Worm (Caenorhabditis elegans) whole organism, late embryonic: ENCODE results near the gene dod-22.

Source experiments
- C08G9.2 ChIP-seq: sonication (generic microtip); optimal IDR thresholded peaks from 2 replicates; lab custom pipeline; 2016; ENCODE audit warnings: mild to moderate bottlenecking, missing genetic modification characterization, moderate library complexity, missing compliant biosample characterization
- Y22D7AL.16 ChIP-seq: sonication (generic microtip); optimal IDR thresholded peaks from 2 replicates; lab custom pipeline; 2016; ENCODE audit warnings: missing genetic modification characterization, missing compliant biosample characterization
- dmd-4 ChIP-seq: sonication (generic microtip); optimal IDR thresholded peaks from 2 replicates; lab custom pipeline; 2016; ENCODE audit warnings: borderline replicate concordance, missing genetic modification characterization, missing compliant biosample characterization
- dve-1 ChIP-seq: sonication (generic microtip); optimal IDR thresholded peaks from 2 replicates; lab custom pipeline; 2017; ENCODE audit warnings: antibody characterized with exemption, mild to moderate bottlenecking, missing genetic modification characterization, missing compliant biosample characterization
- lin-11 ChIP-seq: fragments of 200-800 bp; sonication (Bioruptor generic); optimal IDR thresholded peaks from 2 replicates; lab custom pipeline; 2018; ENCODE audit warnings: mild to moderate bottlenecking, missing genetic modification characterization, missing compliant biosample characterization
- nhr-11 ChIP-seq: fragments of 150-350 bp; optimal IDR thresholded peaks from 2 replicates; lab custom pipeline; 2014; ENCODE audit warnings: missing biosample characterization, missing genetic modification characterization
- pqm-1 ChIP-seq: sonication (generic microtip); optimal IDR thresholded peaks from 2 replicates; lab custom pipeline; 2016; ENCODE audit warnings: missing genetic modification characterization, missing compliant biosample characterization
- syd-9 ChIP-seq: sonication (generic microtip); optimal IDR thresholded peaks from 2 replicates; lab custom pipeline; 2016; ENCODE audit warnings: mild to moderate bottlenecking, missing genetic modification characterization, moderate library complexity, missing compliant biosample characterization

DNA sequence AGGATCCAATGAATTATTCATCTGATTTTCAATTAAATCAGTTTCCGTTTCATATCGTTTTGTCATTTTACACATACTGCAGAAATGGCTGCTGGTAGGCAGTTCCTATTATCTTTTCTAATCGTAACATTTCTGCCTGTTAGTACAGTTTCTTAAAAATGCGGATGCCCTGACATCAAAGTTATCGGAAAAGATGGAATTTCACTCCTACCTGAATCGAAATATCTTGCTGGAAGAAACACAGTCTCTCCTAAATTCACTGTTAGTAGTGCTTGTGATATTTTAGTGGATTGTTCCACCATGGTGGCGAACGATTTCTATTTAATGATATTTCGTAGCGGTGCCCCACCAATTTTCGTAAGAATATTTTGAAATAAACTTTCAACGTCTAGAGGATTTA lies 16.7 kb upstream of the dod-22 start, which contains the start of gene F55G11.10:
- TF ChIP-seq Y22D7AL.16 (tag; lab: Kevin White, UChicago) (no peak), lin-11 (tag; lab: Kevin White, UChicago) (no peak), pqm-1 (tag; lab: Kevin White, UChicago) (no peak), syd-9 (tag; lab: Kevin White, UChicago) (no peak), dve-1 (no peak), dmd-4 (no peak), C08G9.2 (no peak), nhr-11 (tag; lab: Kevin White, UChicago) (no peak)
